Worm (Caenorhabditis elegans) whole organism, young adult: ENCODE measurements around the gene slr-2.

Source experiments
- hmg-20 ChIP-seq: fragments of 200-800 bp; sonication (Bioruptor generic); IDR thresholded peaks from 2 replicates; pipeline ENCODE4 v1.3.6; 2022; ENCODE audit warnings: missing genetic modification reagents, missing genetic modification characterization, missing compliant biosample characterization
- nhr-80 ChIP-seq: sonication (generic microtip); optimal IDR thresholded peaks from 2 replicates; lab custom pipeline; 2016; ENCODE audit warnings: missing genetic modification characterization, missing compliant biosample characterization
- unc-62 ChIP-seq: fragments of 150-350 bp; optimal IDR thresholded peaks from 2 replicates; lab custom pipeline; 2014; ENCODE audit warnings: missing biosample characterization, missing genetic modification reagents, missing genetic modification characterization

DNA sequence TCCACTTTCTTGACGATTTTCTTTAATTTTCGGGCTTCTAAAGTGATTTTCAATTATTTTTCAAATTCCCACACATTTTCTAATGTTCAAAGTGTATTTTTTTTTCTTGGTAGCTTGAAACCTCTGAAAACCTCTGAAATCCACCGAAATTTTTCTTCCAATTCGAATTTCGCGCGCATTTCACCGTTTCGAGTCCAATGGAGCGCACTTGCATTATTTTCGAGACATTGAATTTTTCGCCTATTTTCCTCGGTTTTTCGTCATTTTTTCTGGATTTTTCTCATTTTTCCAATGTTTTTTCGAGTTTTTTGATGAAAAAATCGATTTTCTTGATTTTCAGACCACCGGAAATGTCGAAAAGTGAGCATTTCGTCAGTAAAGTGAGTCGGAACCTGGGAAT is at the start of gene slr-2:
- TF ChIP-seq nhr-80 (no peak), hmg-20 (GFP tag; lab: Robert Waterston, UW) (no peak), unc-62 (GFP tag; lab: Kevin White, UChicago) (no peak)
